Worm (Caenorhabditis elegans): Measurements from ENCODE around the gene C49F8.15.

- TF ChIP-seq unc-39 (tag; optimal IDR thresholded peaks at IDR 0.05) (no peak), ceh-9 (tag; optimal IDR thresholded peaks at IDR 0.05) (no peak), unc-62 (GFP tag; optimal IDR thresholded peaks at IDR 0.05) (no peak), nhr-76 (tag; optimal IDR thresholded peaks at IDR 0.05) (no peak), tbx-2 (tag; optimal IDR thresholded peaks at IDR 0.05) (no peak)
Observed at ce11 chrX:13333835-13334234, 28.6 kb downstream of the C49F8.15 start, which contains the start of gene F46G10.4.
